Worm (Caenorhabditis elegans) whole organism, early embryonic: ENCODE data around the gene grl-8.

Experiments used
- B0310.2 ChIP-seq: sonication (generic microtip); optimal IDR thresholded peaks from 2 replicates; lab custom pipeline; 2016; ENCODE audit warnings: mild to moderate bottlenecking, missing genetic modification characterization, missing compliant biosample characterization
- aly-1 ChIP-seq: sonication (generic microtip); optimal IDR thresholded peaks from 2 replicates; lab custom pipeline; 2016; ENCODE audit warnings: missing genetic modification characterization, missing compliant biosample characterization
- ama-1 ChIP-seq: fragments of 150-350 bp; optimal IDR thresholded peaks from 2 replicates; lab custom pipeline; 2014
- ceh-13 ChIP-seq: fragments of 200-800 bp; sonication (Bioruptor generic); optimal IDR thresholded peaks from 2 replicates; lab custom pipeline; 2018; ENCODE audit warnings: mild to moderate bottlenecking, missing genetic modification characterization, missing compliant biosample characterization
- ceh-36 ChIP-seq: sonication (generic microtip); optimal IDR thresholded peaks from 2 replicates; lab custom pipeline; 2016; ENCODE audit warnings: missing genetic modification characterization, inconsistent platforms, missing compliant biosample characterization
- hnd-1 ChIP-seq: sonication (generic microtip); optimal IDR thresholded peaks from 2 replicates; lab custom pipeline; 2016; ENCODE audit warnings: missing genetic modification characterization, missing compliant biosample characterization

DNA sequence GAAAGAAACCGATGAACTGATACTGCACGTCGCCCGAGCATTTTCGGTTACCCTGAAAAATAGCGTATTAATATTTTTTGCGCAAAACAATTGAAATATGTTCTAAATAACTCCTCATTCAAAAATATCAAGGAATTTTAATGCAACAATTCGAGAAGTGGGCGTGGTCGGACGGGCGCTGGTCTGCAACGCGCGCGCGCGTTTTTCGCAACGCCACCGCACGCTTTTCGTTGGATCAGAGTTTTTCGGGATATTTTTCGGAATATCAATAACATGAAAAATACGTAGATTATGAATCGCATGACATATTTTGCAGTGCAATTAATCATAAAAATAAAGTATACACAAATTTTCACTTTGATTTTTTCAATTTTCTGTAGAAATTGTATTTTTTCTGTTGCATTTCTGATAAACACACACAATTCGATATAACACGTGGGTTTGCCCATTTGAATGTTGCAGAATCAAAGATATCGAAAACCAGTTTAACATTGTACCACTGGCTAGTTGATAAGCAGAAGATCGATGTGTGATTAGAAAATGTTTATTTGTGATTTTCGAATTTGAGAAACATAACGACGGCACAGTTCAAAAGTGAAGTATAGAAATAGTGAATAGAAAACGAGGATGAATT, 23.7 kb downstream of the grl-8 start, which contains the start of gene dlst-1:
- TF ChIP-seq ama-1 (lab: Kevin White, UChicago) (no peak), ceh-36 (tag; lab: Kevin White, UChicago) (peak; percentile 49), aly-1 (tag; lab: Kevin White, UChicago) (peak; percentile 52), ceh-13 (GFP tag; lab: Kevin White, UChicago) (peak; percentile 21), B0310.2 (tag; lab: Kevin White, UChicago) (peak; percentile 23), hnd-1 (tag; lab: Kevin White, UChicago) (peak; percentile 19)
